Worm (Caenorhabditis elegans) whole organism, late embryonic: ENCODE data around the gene ncl-1.

Source experiments
- C08G9.2 ChIP-seq: sonication (generic microtip); optimal IDR thresholded peaks from 2 replicates; lab custom pipeline; 2016; ENCODE audit warnings: mild to moderate bottlenecking, missing genetic modification characterization, moderate library complexity, missing compliant biosample characterization
- C38D4.7 ChIP-seq: fragments of 200-800 bp; sonication (Bioruptor generic); optimal IDR thresholded peaks from 2 replicates; lab custom pipeline; 2018; ENCODE audit warnings: mild to moderate bottlenecking, missing genetic modification characterization, moderate library complexity, missing compliant biosample characterization
- K09A11.1 ChIP-seq: sonication (generic microtip); optimal IDR thresholded peaks from 2 replicates; lab custom pipeline; 2017; ENCODE audit warnings: antibody characterized with exemption, mild to moderate bottlenecking, missing genetic modification characterization, missing compliant biosample characterization; ENCODE audit not compliant: insufficient read depth
- Y22D7AL.16 ChIP-seq: sonication (generic microtip); optimal IDR thresholded peaks from 2 replicates; lab custom pipeline; 2016; ENCODE audit warnings: missing genetic modification characterization, missing compliant biosample characterization
- ceh-14 ChIP-seq: sonication (generic microtip); optimal IDR thresholded peaks from 2 replicates; lab custom pipeline; 2016; ENCODE audit warnings: missing genotype, missing genetic modification characterization, missing compliant biosample characterization
- ceh-18 ChIP-seq: sonication (generic microtip); optimal IDR thresholded peaks from 2 replicates; lab custom pipeline; 2016; ENCODE audit warnings: missing genetic modification characterization, missing compliant biosample characterization
- ceh-19 ChIP-seq: fragments of 200-800 bp; sonication (Bioruptor generic); optimal IDR thresholded peaks from 2 replicates; lab custom pipeline; 2018; ENCODE audit warnings: mild to moderate bottlenecking, missing genetic modification characterization, missing compliant biosample characterization
- ceh-2 ChIP-seq: sonication (generic microtip); optimal IDR thresholded peaks from 2 replicates; lab custom pipeline; 2016; ENCODE audit warnings: missing genotype, missing genetic modification characterization, missing compliant biosample characterization
- ceh-22 ChIP-seq: sonication (generic microtip); optimal IDR thresholded peaks from 2 replicates; lab custom pipeline; 2017; ENCODE audit warnings: missing biosample characterization, missing genetic modification characterization
- ceh-24 ChIP-seq: sonication (generic microtip); optimal IDR thresholded peaks from 2 replicates; lab custom pipeline; 2016; ENCODE audit warnings: mild to moderate bottlenecking, missing genetic modification characterization, missing compliant biosample characterization
- ceh-30 ChIP-seq: fragments of 150-350 bp; optimal IDR thresholded peaks from 2 replicates; lab custom pipeline; 2014; ENCODE audit warnings: missing biosample characterization, missing genetic modification characterization
- ceh-34 ChIP-seq: sonication (generic microtip); optimal IDR thresholded peaks from 2 replicates; lab custom pipeline; 2016; ENCODE audit warnings: mild to moderate bottlenecking, missing genetic modification characterization, missing compliant biosample characterization
- dmd-4 ChIP-seq: sonication (generic microtip); optimal IDR thresholded peaks from 2 replicates; lab custom pipeline; 2016; ENCODE audit warnings: borderline replicate concordance, missing genetic modification characterization, missing compliant biosample characterization
- elt-4 ChIP-seq: sonication (generic microtip); optimal IDR thresholded peaks from 2 replicates; lab custom pipeline; 2016; ENCODE audit warnings: missing genetic modification characterization, missing compliant biosample characterization
- ets-4 ChIP-seq: sonication (generic microtip); optimal IDR thresholded peaks from 2 replicates; lab custom pipeline; 2016; ENCODE audit warnings: missing genetic modification characterization, missing compliant biosample characterization
- gmeb-2 ChIP-seq: sonication (generic microtip); optimal IDR thresholded peaks from 2 replicates; lab custom pipeline; 2016; ENCODE audit warnings: missing genetic modification characterization, inconsistent platforms, missing compliant biosample characterization
- hlh-13 ChIP-seq: fragments of 200-800 bp; sonication (Bioruptor generic); optimal IDR thresholded peaks from 2 replicates; lab custom pipeline; 2018; ENCODE audit warnings: mild to moderate bottlenecking, missing genetic modification characterization, missing compliant biosample characterization
- hlh-15 ChIP-seq: sonication (generic microtip); optimal IDR thresholded peaks from 2 replicates; lab custom pipeline; 2016; ENCODE audit warnings: missing genetic modification characterization, missing compliant biosample characterization
- hlh-30 ChIP-seq: sonication (generic microtip); optimal IDR thresholded peaks from 2 replicates; lab custom pipeline; 2017; ENCODE audit warnings: antibody characterized with exemption, missing genetic modification characterization, missing compliant biosample characterization; ENCODE audit not compliant: insufficient read depth
- hlh-6 ChIP-seq: sonication (generic microtip); optimal IDR thresholded peaks from 2 replicates; lab custom pipeline; 2016; ENCODE audit warnings: missing genotype, missing genetic modification characterization, missing compliant biosample characterization
- nfya-1 ChIP-seq: sonication (generic microtip); optimal IDR thresholded peaks from 2 replicates; lab custom pipeline; 2017; ENCODE audit warnings: missing genetic modification characterization, mild to moderate bottlenecking, missing compliant biosample characterization, antibody characterized with exemption, moderate library complexity
- nhr-11 ChIP-seq: fragments of 150-350 bp; optimal IDR thresholded peaks from 2 replicates; lab custom pipeline; 2014; ENCODE audit warnings: missing biosample characterization, missing genetic modification characterization
- nhr-232 ChIP-seq: sonication (generic microtip); optimal IDR thresholded peaks from 2 replicates; lab custom pipeline; 2016; ENCODE audit warnings: missing genetic modification characterization, missing compliant biosample characterization
- pat-9 ChIP-seq: fragments of 200-800 bp; sonication (Bioruptor generic); optimal IDR thresholded peaks from 2 replicates; lab custom pipeline; 2018; ENCODE audit warnings: mild to moderate bottlenecking, missing genetic modification characterization, moderate library complexity, missing compliant biosample characterization
- pax-1 ChIP-seq: fragments of 150-350 bp; optimal IDR thresholded peaks from 2 replicates; lab custom pipeline; 2014; ENCODE audit warnings: missing biosample characterization, missing genetic modification characterization
- ref-2 ChIP-seq: sonication (generic microtip); optimal IDR thresholded peaks from 2 replicates; lab custom pipeline; 2016; ENCODE audit warnings: missing genetic modification characterization, missing compliant biosample characterization
- rnt-1 ChIP-seq: sonication (generic microtip); optimal IDR thresholded peaks from 2 replicates; lab custom pipeline; 2016; ENCODE audit warnings: missing genetic modification characterization, missing compliant biosample characterization
- sdc-2 ChIP-seq: sonication (generic microtip); optimal IDR thresholded peaks from 2 replicates; lab custom pipeline; 2016; ENCODE audit warnings: missing genotype, missing genetic modification characterization, missing compliant biosample characterization
- sox-2 ChIP-seq: fragments of 200-800 bp; sonication (Bioruptor generic); IDR thresholded peaks from 2 replicates; pipeline ENCODE4 v1.3.6; 2022; ENCODE audit warnings: missing genetic modification reagents, missing genetic modification characterization, missing compliant biosample characterization
- sox-4 ChIP-seq: sonication (generic microtip); optimal IDR thresholded peaks from 2 replicates; lab custom pipeline; 2017; ENCODE audit warnings: mild to moderate bottlenecking, missing genetic modification characterization, inconsistent platforms, missing compliant biosample characterization
- ttx-3 ChIP-seq: sonication (generic microtip); optimal IDR thresholded peaks from 2 replicates; lab custom pipeline; 2016; ENCODE audit warnings: missing genetic modification reagents, missing genetic modification characterization, missing compliant biosample characterization
- unc-3 ChIP-seq, 2 experiments: fragments of 200-800 bp in 1 of 2; sonication (Bioruptor generic) in 1 of 2; sonication (generic microtip) in 1 of 2; conservative IDR thresholded peaks in 1 of 2; optimal IDR thresholded peaks in 1 of 2; 2 replicates each; pipeline versions ENCODE4 v1.3.6 to Lab custom; 2016 to 2022; ENCODE audit warnings: missing compliant biosample characterization in 2 of 2, missing genetic modification characterization in 2 of 2, missing genetic modification reagents in 1 of 2
- unc-55 ChIP-seq: sonication (generic microtip); optimal IDR thresholded peaks from 2 replicates; lab custom pipeline; 2017; ENCODE audit warnings: missing biosample characterization, missing genetic modification reagents, missing genetic modification characterization
- unc-86 ChIP-seq: sonication (generic microtip); optimal IDR thresholded peaks from 2 replicates; lab custom pipeline; 2016; ENCODE audit warnings: missing genetic modification characterization, missing compliant biosample characterization
- zip-5 ChIP-seq: sonication (generic microtip); optimal IDR thresholded peaks from 2 replicates; lab custom pipeline; 2016; ENCODE audit warnings: missing genetic modification characterization, missing compliant biosample characterization

ncl-1 gene

ce11 chrIII:7711908-7712359 lies 7.6 kb upstream of the ncl-1 start, which contains the start of gene C03B8.3:
TSS of gene C03B8.3 (plus strand) at chrIII:7712309.
- no peak for TF ChIP-seq rnt-1 (tag; lab: Kevin White, UChicago)
- TF ChIP-seq unc-3 (GFP tag; conservative IDR thresholded peaks at IDR 0.05; lab: Robert Waterston, UW), result no peak
- no peak for TF ChIP-seq unc-3 (tag; optimal IDR thresholded peaks at IDR 0.05; lab: Kevin White, UChicago)
- no peak for TF ChIP-seq hlh-15 (tag; lab: Kevin White, UChicago)
- TF ChIP-seq ceh-22 (tag; lab: Kevin White, UChicago), result no peak
- TF ChIP-seq sdc-2 (tag; lab: Kevin White, UChicago), result no peak
- no peak for TF ChIP-seq ceh-34 (tag; lab: Kevin White, UChicago)
- TF ChIP-seq nhr-232 (tag; lab: Kevin White, UChicago), result no peak
- no peak for TF ChIP-seq ets-4 (tag; lab: Kevin White, UChicago)
- TF ChIP-seq pat-9 (tag; lab: Kevin White, UChicago), result no peak
- no peak for TF ChIP-seq ceh-2 (tag; lab: Kevin White, UChicago)
- TF ChIP-seq zip-5 (tag; lab: Kevin White, UChicago), result no peak
- TF ChIP-seq dmd-4 (tag; lab: Kevin White, UChicago), result no peak
- TF ChIP-seq hlh-30 (tag; lab: Kevin White, UChicago), result no peak
- no peak for TF ChIP-seq C08G9.2 (tag; lab: Kevin White, UChicago)
- TF ChIP-seq K09A11.1 (tag; lab: Kevin White, UChicago), result no peak
- TF ChIP-seq gmeb-2 (tag; lab: Kevin White, UChicago), result no peak
- no peak for TF ChIP-seq C38D4.7 (GFP tag; lab: Kevin White, UChicago)

- no peak for TF ChIP-seq ets-4 (tag; lab: Kevin White, UChicago)
- no peak for TF ChIP-seq sox-4 (tag; lab: Kevin White, UChicago)
- TF ChIP-seq nhr-232 (tag; lab: Kevin White, UChicago), result no peak
- TF ChIP-seq unc-86 (tag; lab: Kevin White, UChicago), result no peak
- TF ChIP-seq ceh-30 (tag; lab: Kevin White, UChicago), result no peak
- TF ChIP-seq ceh-19, result no peak
- TF ChIP-seq C38D4.7 (GFP tag; lab: Kevin White, UChicago), result no peak
- TF ChIP-seq elt-4 (tag; lab: Kevin White, UChicago), result no peak
- no peak for TF ChIP-seq pat-9 (tag; lab: Kevin White, UChicago)
- TF ChIP-seq ttx-3, result no peak
- no peak for TF ChIP-seq unc-3 (GFP tag; conservative IDR thresholded peaks at IDR 0.05; lab: Robert Waterston, UW)
- TF ChIP-seq unc-3 (tag; optimal IDR thresholded peaks at IDR 0.05; lab: Kevin White, UChicago), result no peak
- no peak for TF ChIP-seq hlh-6 (tag; lab: Kevin White, UChicago)
- no peak for TF ChIP-seq ref-2 (tag; lab: Kevin White, UChicago)
- no peak for TF ChIP-seq Y22D7AL.16 (tag; lab: Kevin White, UChicago)
Measured at ce11 chrIII:7716550-7716949, 3.0 kb upstream of the ncl-1 start.

- no peak for TF ChIP-seq hlh-13
- no peak for TF ChIP-seq nhr-232 (tag; lab: Kevin White, UChicago)
- TF ChIP-seq pax-1 (tag; lab: Kevin White, UChicago), result no peak
- no peak for TF ChIP-seq ceh-22 (tag; lab: Kevin White, UChicago)
- TF ChIP-seq sox-2 (GFP tag; lab: Robert Waterston, UW), result no peak
- TF ChIP-seq unc-55 (GFP tag; lab: Kevin White, UChicago), result peak; percentile 3
- peak; percentile 24 for TF ChIP-seq nfya-1 (tag; lab: Kevin White, UChicago)
- no peak for TF ChIP-seq ceh-14 (tag; lab: Kevin White, UChicago)
- no peak for TF ChIP-seq nhr-11
- peak; percentile 6 for TF ChIP-seq rnt-1 (tag; lab: Kevin White, UChicago)
- TF ChIP-seq ceh-24 (tag; lab: Kevin White, UChicago), result no peak
- peak; percentile 47 for TF ChIP-seq ceh-18 (tag; lab: Kevin White, UChicago)
Measured at ce11 chrIII:7718318-7718717, 1.2 kb upstream of the ncl-1 start.
